Fruit fly (Drosophila melanogaster) whole organism, embryonic: ENCODE data around the gene CG3294.

ENCODE experiments used
- CG10979 ChIP-seq: fragments of 200-800 bp; sonication (Bioruptor generic); optimal IDR thresholded peaks from 2 replicates; lab custom pipeline; 2018; ENCODE audit warnings: missing biosample characterization, mild to moderate bottlenecking, missing genetic modification characterization, moderate library complexity
- Sox102F ChIP-seq: fragments of 200-800 bp; sonication (Bioruptor generic); optimal IDR thresholded peaks from 2 replicates; lab custom pipeline; 2018; ENCODE audit warnings: missing biosample characterization, mild to moderate bottlenecking, missing genetic modification characterization, moderate library complexity

DNA sequence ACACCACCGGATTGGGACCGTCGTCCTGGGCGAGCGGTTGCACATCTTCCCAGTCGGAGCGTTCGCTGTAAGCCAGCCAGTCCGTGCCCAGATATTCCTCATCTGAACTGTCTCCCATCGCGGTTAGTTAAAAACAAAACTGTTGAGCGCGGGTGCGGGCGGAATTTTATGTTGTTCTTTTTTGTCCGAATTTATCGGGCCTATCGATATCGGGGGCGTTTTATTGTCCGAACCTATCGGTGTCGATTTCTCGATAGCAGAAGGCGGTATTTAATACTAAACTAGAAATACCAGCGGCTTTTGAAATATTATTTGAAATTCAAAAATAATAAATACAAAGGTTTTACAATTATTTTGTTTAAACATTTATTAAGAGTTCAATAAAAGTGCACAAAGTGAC is 36.1 kb downstream of the CG3294 start, which contains the start of gene Fnta:
- TF ChIP-seq Sox102F (GFP tag; lab: Kevin White, UChicago) = no peak
- TF ChIP-seq CG10979 (tag; lab: Kevin White, UChicago) = no peak
